Worm (Caenorhabditis elegans): ENCODE data around the gene cfp-1.
A peak's percentile ranks its signal among the peaks of the same experiment; 100 is the strongest.

cfp-1 gene

ce11 chrIV:14034571-14034954 is 42.7 kb upstream of the cfp-1 start:
- TF ChIP-seq jun-1 (tag; optimal IDR thresholded peaks at IDR 0.05) (no peak), fkh-10 (GFP tag; optimal IDR thresholded peaks at IDR 0.05) (no peak), ceh-16 (tag; optimal IDR thresholded peaks at IDR 0.05) (no peak), skn-1 (tag; optimal IDR thresholded peaks at IDR 0.05) (no peak), fkh-2 (tag; optimal IDR thresholded peaks at IDR 0.05) (no peak), aly-2 (tag; optimal IDR thresholded peaks at IDR 0.05) (no peak), mml-1 (tag; optimal IDR thresholded peaks at IDR 0.05) (no peak), nfya-1 (tag; optimal IDR thresholded peaks at IDR 0.05; ENCODE audit: insufficient read depth) (no peak), nhr-43 (tag; optimal IDR thresholded peaks at IDR 0.05; ENCODE audit: poor library complexity, severe bottlenecking) (no peak), nhr-237 (tag; optimal IDR thresholded peaks at IDR 0.05) (no peak), pha-4 (tag; optimal IDR thresholded peaks at IDR 0.05) (no peak), ceh-28 (tag; optimal IDR thresholded peaks at IDR 0.05) (no peak)

- TF ChIP-seq tbx-2 (tag; optimal IDR thresholded peaks at IDR 0.05) (no peak), mdl-1 (tag; optimal IDR thresholded peaks at IDR 0.05) (no peak), zag-1 (tag; optimal IDR thresholded peaks at IDR 0.05) (no peak), ceh-9 (tag; optimal IDR thresholded peaks at IDR 0.05) (no peak), elt-1 (tag; optimal IDR thresholded peaks at IDR 0.05) (no peak), R02D3.7 (tag; optimal IDR thresholded peaks at IDR 0.05) (no peak), nhr-237 (tag; optimal IDR thresholded peaks at IDR 0.05) (no peak), nhr-76 (tag; optimal IDR thresholded peaks at IDR 0.05) (no peak), fkh-10 (GFP tag; optimal IDR thresholded peaks at IDR 0.05) (no peak), nhr-12 (tag; optimal IDR thresholded peaks at IDR 0.05) (no peak), egl-5 (tag; optimal IDR thresholded peaks at IDR 0.05) (no peak), elt-3 (tag; optimal IDR thresholded peaks at IDR 0.05) (no peak)
Observed at ce11 chrIV:14043680-14044079, 33.6 kb upstream of the cfp-1 start, which contains the start of gene Y37A1B.7. Gene Y37A1B.7 (minus strand): TSS chrIV:14043780.

DNA sequence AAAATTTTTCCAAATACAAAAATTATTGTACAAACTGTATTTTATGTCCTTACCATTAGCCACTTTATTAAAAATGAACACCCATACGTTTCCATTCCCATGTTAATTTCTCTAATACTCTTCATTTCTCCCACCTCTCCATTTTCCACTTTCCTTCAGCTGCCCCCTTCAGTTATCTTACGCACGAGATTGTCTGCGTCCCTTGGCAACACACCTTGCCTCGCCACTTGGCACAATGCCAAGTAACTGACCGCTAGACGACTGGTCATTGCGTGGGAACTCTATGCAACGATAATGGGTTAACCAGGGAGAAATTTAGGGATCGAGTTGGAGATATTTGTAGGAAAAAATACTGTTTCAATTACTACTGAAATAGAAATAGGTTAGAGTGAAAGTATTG is 30.5 kb upstream of the cfp-1 start:
- TF ChIP-seq nhr-77 (tag; optimal IDR thresholded peaks at IDR 0.05) (no peak), nhr-12 (tag; optimal IDR thresholded peaks at IDR 0.05) (no peak), jun-1 (tag; optimal IDR thresholded peaks at IDR 0.05) (no peak), skn-1 (tag; optimal IDR thresholded peaks at IDR 0.05) (no peak), egl-5 (tag; optimal IDR thresholded peaks at IDR 0.05) (no peak)

ce11 chrIV:14050442-14050841 is 26.8 kb upstream of the cfp-1 start:
- TF ChIP-seq elt-3 (tag; optimal IDR thresholded peaks at IDR 0.05) = peak in 2 of 3 experiments; percentile 65 to 77
- TF ChIP-seq zag-1 (tag; optimal IDR thresholded peaks at IDR 0.05) = no peak
- TF ChIP-seq nhr-11 (tag; optimal IDR thresholded peaks at IDR 0.05) = no peak
- TF ChIP-seq fkh-2 (tag; optimal IDR thresholded peaks at IDR 0.05) = no peak
- TF ChIP-seq ceh-82 (tag; optimal IDR thresholded peaks at IDR 0.05) = no peak
- TF ChIP-seq tbx-2 (tag; optimal IDR thresholded peaks at IDR 0.05) = no peak
- peak; percentile 39 for TF ChIP-seq jun-1 (tag; optimal IDR thresholded peaks at IDR 0.05)
- no peak for TF ChIP-seq nhr-28 (tag; optimal IDR thresholded peaks at IDR 0.05)
- no peak for TF ChIP-seq R02D3.7 (tag; optimal IDR thresholded peaks at IDR 0.05)
- no peak for TF ChIP-seq sea-2 (GFP tag; optimal IDR thresholded peaks at IDR 0.05)
- no peak for TF ChIP-seq daf-12 (tag; optimal IDR thresholded peaks at IDR 0.05)
- no peak for TF ChIP-seq nhr-12 (tag; optimal IDR thresholded peaks at IDR 0.05)
- no peak for TF ChIP-seq nhr-43 (tag; optimal IDR thresholded peaks at IDR 0.05; ENCODE audit: poor library complexity, severe bottlenecking)
- TF ChIP-seq ztf-4 (tag; optimal IDR thresholded peaks at IDR 0.05) = no peak
- no peak for TF ChIP-seq ZK546.5 (tag; optimal IDR thresholded peaks at IDR 0.05)
- TF ChIP-seq snpc-4 (tag; optimal IDR thresholded peaks at IDR 0.05) = no peak
- no peak for TF ChIP-seq fos-1 (tag; optimal IDR thresholded peaks at IDR 0.05)
- TF ChIP-seq egl-27 (tag; optimal IDR thresholded peaks at IDR 0.05) = no peak
- TF ChIP-seq egl-5 (tag; optimal IDR thresholded peaks at IDR 0.05) = no peak
- TF ChIP-seq elt-2 (tag; optimal IDR thresholded peaks at IDR 0.05) = peak; percentile 81
- peak; percentile 71 for TF ChIP-seq pqm-1 (tag; optimal IDR thresholded peaks at IDR 0.05)
- TF ChIP-seq nhr-76 (tag; optimal IDR thresholded peaks at IDR 0.05) = no peak
- TF ChIP-seq ama-1 (optimal IDR thresholded peaks at IDR 0.05) = no peak
- peak; percentile 61 for TF ChIP-seq skn-1 (tag; optimal IDR thresholded peaks at IDR 0.05)
- TF ChIP-seq elt-1 (tag; optimal IDR thresholded peaks at IDR 0.05) = no peak

ce11 chrIV:14050900-14051299 is 26.3 kb upstream of the cfp-1 start, which contains the start of gene semo-1:
Gene semo-1 (plus strand): TSS chrIV:14051200.
- TF ChIP-seq ceh-9 (tag; optimal IDR thresholded peaks at IDR 0.05) (no peak), R02D3.7 (tag; optimal IDR thresholded peaks at IDR 0.05) (no peak), mml-1 (tag; optimal IDR thresholded peaks at IDR 0.05) (no peak), ceh-28 (tag; optimal IDR thresholded peaks at IDR 0.05) (no peak), egl-27 (tag; optimal IDR thresholded peaks at IDR 0.05) (no peak), nhr-77 (tag; optimal IDR thresholded peaks at IDR 0.05) (no peak), fkh-2 (tag; optimal IDR thresholded peaks at IDR 0.05) (no peak), elt-1 (tag; optimal IDR thresholded peaks at IDR 0.05) (no peak), tbx-2 (tag; optimal IDR thresholded peaks at IDR 0.05) (no peak), fos-1 (tag; optimal IDR thresholded peaks at IDR 0.05) (no peak), elt-2 (tag; optimal IDR thresholded peaks at IDR 0.05) (no peak), ztf-4 (tag; optimal IDR thresholded peaks at IDR 0.05) (no peak), jun-1 (tag; optimal IDR thresholded peaks at IDR 0.05) (no peak), nfya-1 (tag; optimal IDR thresholded peaks at IDR 0.05; ENCODE audit: insufficient read depth) (no peak), nhr-25 (tag; optimal IDR thresholded peaks at IDR 0.05) (no peak), nhr-67 (tag; optimal IDR thresholded peaks at IDR 0.05) (no peak), nhr-76 (tag; optimal IDR thresholded peaks at IDR 0.05) (no peak), nhr-43 (tag; optimal IDR thresholded peaks at IDR 0.05; ENCODE audit: poor library complexity, severe bottlenecking) (no peak), fkh-10 (GFP tag; optimal IDR thresholded peaks at IDR 0.05) (no peak)
